Fruit fly (Drosophila melanogaster): ENCODE results near the gene tos.

DNA sequence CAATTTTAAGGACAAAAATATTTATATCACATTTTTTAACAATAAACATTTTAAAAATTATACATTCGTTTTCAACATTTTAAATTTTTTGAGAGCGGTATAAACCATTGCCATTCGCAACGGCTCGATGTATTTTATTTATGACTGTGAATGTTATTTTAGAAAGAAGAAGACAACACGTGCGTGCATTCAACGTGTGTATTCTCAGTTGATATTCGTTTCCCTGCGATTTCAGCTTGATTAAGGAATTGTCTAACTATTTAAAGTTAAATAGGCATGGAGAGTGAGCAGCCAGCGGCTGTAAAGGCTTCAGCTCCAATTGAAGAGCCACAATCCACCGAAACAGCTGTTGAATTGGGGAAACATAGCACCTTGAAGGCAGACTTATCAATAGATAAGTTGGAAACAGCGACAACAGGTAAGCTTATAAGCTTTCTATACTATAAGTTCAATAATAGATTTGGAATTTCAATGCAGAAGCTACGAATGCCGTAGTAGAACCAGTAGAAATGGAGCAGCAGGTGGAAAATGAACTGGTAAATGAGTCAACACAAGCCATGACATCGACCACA lies 16.8 kb upstream of the tos start, which contains the start of gene CG10341:
- TF ChIP-seq bab1 (GFP tag; optimal IDR thresholded peaks at IDR 0.05), result peak; percentile 38
- TF ChIP-seq CG5204 (GFP tag; optimal IDR thresholded peaks at IDR 0.05), result no peak
- no peak for TF ChIP-seq toe (GFP tag; optimal IDR thresholded peaks at IDR 0.05)
- TF ChIP-seq ovo (GFP tag; optimal IDR thresholded peaks at IDR 0.05), result no peak
- no peak for TF ChIP-seq Crg-1 (GFP tag; optimal IDR thresholded peaks at IDR 0.05)
- TF ChIP-seq kay (GFP tag; ENCODE audit: borderline replicate concordance), result no peak
